Fruit fly (Drosophila melanogaster) whole organism, embryonic: ENCODE measurements around the gene wrd.

Experiments used
- Abd-B ChIP-seq: fragments of 200-800 bp; sonication (Bioruptor generic); optimal IDR thresholded peaks from 2 replicates; lab custom pipeline; 2018; ENCODE audit warnings: missing biosample characterization, mild to moderate bottlenecking, missing genetic modification characterization, moderate library complexity
- Adf1 ChIP-seq: fragments of 200-800 bp; sonication (Bioruptor generic); IDR thresholded peaks from 2 replicates; pipeline ENCODE4 v1.3.6; 2022; ENCODE audit warnings: missing biosample characterization, missing genetic modification characterization
- Asciz ChIP-seq: fragments of 200-800 bp; sonication (Bioruptor generic); optimal IDR thresholded peaks from 2 replicates; lab custom pipeline; 2017; ENCODE audit warnings: missing biosample characterization, mild to moderate bottlenecking, missing genetic modification characterization, missing genetic modification reagents
- C15 ChIP-seq: fragments of 200-800 bp; sonication (Bioruptor generic); IDR thresholded peaks from 3 replicates; pipeline ENCODE4 v1.3.6; 2022; ENCODE audit warnings: missing biosample characterization, missing genetic modification characterization
- CG10565 ChIP-seq: fragments of 200-800 bp; sonication (Bioruptor generic); optimal IDR thresholded peaks from 3 replicates; lab custom pipeline; 2016; ENCODE audit warnings: missing biosample characterization, mild to moderate bottlenecking, missing genetic modification characterization
- CG12071 ChIP-seq: fragments of 200-800 bp; sonication (Bioruptor generic); optimal IDR thresholded peaks from 3 replicates; lab custom pipeline; 2018; ENCODE audit warnings: missing biosample characterization, mild to moderate bottlenecking, missing genetic modification characterization
- CG15601 ChIP-seq: fragments of 200-800 bp; sonication (Bioruptor generic); optimal IDR thresholded peaks from 3 replicates; lab custom pipeline; 2019; ENCODE audit warnings: missing biosample characterization, mild to moderate bottlenecking, missing genetic modification characterization, moderate library complexity
- CG16815 ChIP-seq: fragments of 200-800 bp; sonication (Bioruptor generic); optimal IDR thresholded peaks from 3 replicates; lab custom pipeline; 2017; ENCODE audit warnings: missing biosample characterization, mild to moderate bottlenecking, missing genetic modification characterization
- CG1832 ChIP-seq: fragments of 200-800 bp; sonication (Bioruptor generic); optimal IDR thresholded peaks from 2 replicates; lab custom pipeline; 2017; ENCODE audit warnings: missing biosample characterization, mild to moderate bottlenecking, missing genetic modification characterization, inconsistent platforms
- CG3065 ChIP-seq: fragments of 200-800 bp; sonication (Bioruptor generic); optimal IDR thresholded peaks from 2 replicates; lab custom pipeline; 2016; ENCODE audit warnings: missing biosample characterization, missing genetic modification characterization
- CG33213 ChIP-seq: fragments of 200-800 bp; sonication (Bioruptor generic); optimal IDR thresholded peaks from 3 replicates; lab custom pipeline; 2016; ENCODE audit warnings: missing biosample characterization, missing genetic modification characterization
- CG3847 ChIP-seq: fragments of 200-800 bp; sonication (Bioruptor generic); IDR thresholded peaks from 2 replicates; pipeline ENCODE4 v1.3.6; 2022; ENCODE audit warnings: missing biosample characterization, missing genetic modification characterization
- CG4282 ChIP-seq: fragments of 200-800 bp; sonication (Bioruptor generic); optimal IDR thresholded peaks from 2 replicates; lab custom pipeline; 2016; ENCODE audit warnings: missing biosample characterization, missing genetic modification characterization
- CG7928 ChIP-seq: fragments of 200-800 bp; sonication (Bioruptor generic); optimal IDR thresholded peaks from 2 replicates; lab custom pipeline; 2017; ENCODE audit warnings: missing biosample characterization, mild to moderate bottlenecking, missing genetic modification characterization
- CG8478 ChIP-seq: fragments of >200 bp; optimal IDR thresholded peaks from 2 replicates; lab custom pipeline; 2018
- CG8765 ChIP-seq: fragments of 200-800 bp; sonication (Bioruptor generic); IDR thresholded peaks from 2 replicates; pipeline ENCODE4 v1.3.6; 2022; ENCODE audit warnings: missing biosample characterization, missing genetic modification characterization
- CG9215 ChIP-seq: fragments of 200-800 bp; sonication (Bioruptor generic); IDR thresholded peaks from 2 replicates; pipeline ENCODE4 v1.3.6; 2022; ENCODE audit warnings: missing biosample characterization, missing genetic modification characterization
- CG9609 ChIP-seq: fragments of 200-800 bp; sonication (Bioruptor generic); optimal IDR thresholded peaks from 3 replicates; lab custom pipeline; 2016; ENCODE audit warnings: missing biosample characterization, missing genetic modification characterization
- Deaf1 ChIP-seq: fragments of 200-800 bp; optimal IDR thresholded peaks from 3 replicates; lab custom pipeline; 2019; ENCODE audit warnings: missing biosample characterization, mild to moderate bottlenecking, missing genetic modification characterization, moderate library complexity
- Doc2 ChIP-seq: fragments of 200-800 bp; sonication (Bioruptor generic); IDR thresholded peaks from 2 replicates; pipeline ENCODE4 v1.3.6; 2022; ENCODE audit warnings: missing biosample characterization, missing genetic modification characterization
- Eip74EF ChIP-seq, 2 experiments: fragments of 200-800 bp in 1 of 2; fragments of >200 bp in 1 of 2; sonication (Bioruptor generic) in 1 of 2; optimal IDR thresholded peaks; 2 replicates each; lab custom pipeline; 2017 to 2019; ENCODE audit warnings: missing biosample characterization in 2 of 2, missing genetic modification characterization in 2 of 2, mild to moderate bottlenecking in 1 of 2, moderate library complexity in 1 of 2
- Gug ChIP-seq: fragments of 200-800 bp; sonication (Bioruptor generic); IDR thresholded peaks from 4 replicates; pipeline ENCODE4 v1.3.6; 2022; ENCODE audit warnings: missing biosample characterization, missing genetic modification characterization
- HHEX ChIP-seq: fragments of 200-800 bp; sonication (Bioruptor generic); optimal IDR thresholded peaks from 3 replicates; lab custom pipeline; 2017; ENCODE audit warnings: missing biosample characterization, mild to moderate bottlenecking, missing genetic modification characterization, missing genetic modification reagents
- HmgD ChIP-seq: fragments of 200-800 bp; sonication (Bioruptor generic); optimal IDR thresholded peaks from 3 replicates; lab custom pipeline; 2016; ENCODE audit warnings: missing biosample characterization, missing genetic modification characterization
- Hmx ChIP-seq: fragments of 200-800 bp; sonication (Bioruptor generic); optimal IDR thresholded peaks from 2 replicates; lab custom pipeline; 2016; ENCODE audit warnings: missing biosample characterization, missing genetic modification characterization
- Hsf ChIP-seq: fragments of 200-800 bp; sonication (Bioruptor generic); optimal IDR thresholded peaks from 3 replicates; lab custom pipeline; 2016; ENCODE audit warnings: missing biosample characterization, missing genetic modification characterization
- Lim3 ChIP-seq: fragments of 200-800 bp; sonication (Bioruptor generic); IDR thresholded peaks from 2 replicates; pipeline ENCODE4 v1.3.6; 2022; ENCODE audit warnings: missing biosample characterization, missing genetic modification characterization
- MESR4 ChIP-seq: fragments of 200-800 bp; sonication (Bioruptor generic); optimal IDR thresholded peaks from 2 replicates; lab custom pipeline; 2018; ENCODE audit warnings: missing biosample characterization, mild to moderate bottlenecking, missing genetic modification characterization, moderate library complexity
- MTF-1 ChIP-seq: fragments of 200-800 bp; sonication (Bioruptor generic); optimal IDR thresholded peaks from 2 replicates; lab custom pipeline; 2018; ENCODE audit warnings: missing biosample characterization, mild to moderate bottlenecking, missing genetic modification characterization, borderline replicate concordance
- NC2α ChIP-seq: fragments of 200-800 bp; sonication (Bioruptor generic); optimal IDR thresholded peaks from 2 replicates; lab custom pipeline; 2016; ENCODE audit warnings: missing biosample characterization, missing genetic modification characterization
- NFAT ChIP-seq: fragments of 200-800 bp; sonication (Bioruptor generic); IDR thresholded peaks from 2 replicates; pipeline ENCODE4 v1.3.6; 2022; ENCODE audit warnings: missing biosample characterization, missing genetic modification characterization
- NfI ChIP-seq: fragments of 200-800 bp; sonication (Bioruptor generic); optimal IDR thresholded peaks from 3 replicates; lab custom pipeline; 2018; ENCODE audit warnings: missing biosample characterization, mild to moderate bottlenecking, missing genetic modification characterization, moderate library complexity
- Pdp1 ChIP-seq, 2 experiments: fragments of 200-800 bp; sonication (Bioruptor generic); optimal IDR thresholded peaks; 3 replicates each; lab custom pipeline; 2016; ENCODE audit warnings: missing biosample characterization in 2 of 2, missing genetic modification characterization in 2 of 2, mild to moderate bottlenecking in 1 of 2, moderate library complexity in 1 of 2
- Sox102F ChIP-seq: fragments of 200-800 bp; sonication (Bioruptor generic); optimal IDR thresholded peaks from 2 replicates; lab custom pipeline; 2018; ENCODE audit warnings: missing biosample characterization, mild to moderate bottlenecking, missing genetic modification characterization, moderate library complexity
- amos ChIP-seq: fragments of 200-800 bp; sonication (Bioruptor generic); IDR thresholded peaks from 2 replicates; pipeline ENCODE4 v1.3.6; 2022; ENCODE audit warnings: missing biosample characterization, missing genetic modification characterization; ENCODE audit not compliant: partially characterized antibody
- ato ChIP-seq: fragments of 200-800 bp; sonication (Bioruptor generic); IDR thresholded peaks from 2 replicates; pipeline ENCODE4 v1.3.6; 2022; ENCODE audit warnings: missing biosample characterization, missing genetic modification characterization; ENCODE audit not compliant: partially characterized antibody
- corto ChIP-seq: fragments of 200-800 bp; sonication (Bioruptor generic); optimal IDR thresholded peaks from 2 replicates; lab custom pipeline; 2016; ENCODE audit warnings: missing biosample characterization, mild to moderate bottlenecking, missing genetic modification characterization, moderate library complexity
- dmrt11E ChIP-seq: fragments of 200-800 bp; sonication (Bioruptor generic); optimal IDR thresholded peaks from 3 replicates; lab custom pipeline; 2018; ENCODE audit warnings: missing biosample characterization, mild to moderate bottlenecking, missing genetic modification characterization, moderate library complexity
- fd102C ChIP-seq: fragments of 200-800 bp; sonication (Bioruptor generic); optimal IDR thresholded peaks from 2 replicates; lab custom pipeline; 2018; ENCODE audit warnings: missing biosample characterization, mild to moderate bottlenecking, missing genetic modification characterization, moderate library complexity
- h ChIP-seq: fragments of >200 bp; optimal IDR thresholded peaks from 2 replicates; lab custom pipeline; 2017
- ham ChIP-seq: fragments of 200-800 bp; sonication (Bioruptor generic); IDR thresholded peaks from 2 replicates; pipeline ENCODE4 v1.3.6; 2022; ENCODE audit warnings: missing biosample characterization, missing genetic modification characterization
- her ChIP-seq: fragments of 200-800 bp; sonication (Bioruptor generic); optimal IDR thresholded peaks from 2 replicates; lab custom pipeline; 2016; ENCODE audit warnings: missing biosample characterization, missing genetic modification characterization
- kay ChIP-seq: fragments of 200-800 bp; sonication (Bioruptor generic); optimal IDR thresholded peaks from 2 replicates; lab custom pipeline; 2016; ENCODE audit warnings: missing biosample characterization, missing genetic modification characterization
- lov ChIP-seq, 2 experiments: fragments of 200-800 bp in 1 of 2; fragments of >200 bp in 1 of 2; sonication (Bioruptor generic) in 1 of 2; IDR thresholded peaks in 1 of 2; optimal IDR thresholded peaks in 1 of 2; 2 replicates in 1 of 2; 3 replicates in 1 of 2; pipeline versions ENCODE4 v1.3.6 to Lab custom; 2017 to 2022; ENCODE audit warnings: missing biosample characterization in 1 of 2, missing genetic modification characterization in 1 of 2
- nmo ChIP-seq: fragments of 200-800 bp; sonication (Bioruptor generic); optimal IDR thresholded peaks from 2 replicates; lab custom pipeline; 2018; ENCODE audit warnings: missing biosample characterization, mild to moderate bottlenecking, missing genetic modification characterization, moderate library complexity
- pan ChIP-seq, 4 experiments: fragments of >200 bp in 3 of 4; fragments of 200-800 bp in 1 of 4; sonication (Bioruptor generic) in 1 of 4; optimal IDR thresholded peaks in 3 of 4; IDR thresholded peaks in 1 of 4; 2 replicates each; pipeline versions ENCODE4 v1.3.6 to Lab custom; 2017 to 2022; ENCODE audit warnings: missing biosample characterization in 2 of 4, missing genetic modification characterization in 2 of 4, mixed read lengths in 1 of 4
- rib ChIP-seq: fragments of 200-800 bp; sonication (Bioruptor generic); IDR thresholded peaks from 2 replicates; pipeline ENCODE4 v1.3.6; 2022; ENCODE audit warnings: missing biosample characterization, missing genetic modification characterization
- ttk ChIP-seq: fragments of 200-800 bp; sonication (Bioruptor generic); IDR thresholded peaks from 2 replicates; pipeline ENCODE4 v2.1.2; 2022; ENCODE audit warnings: missing biosample characterization, missing genetic modification characterization

Gene wrd

dm6 chr3R:18164052-18164722, 3.4 kb upstream of the wrd start, which contains the start of the genes CG7218 and Cbp20 (continued):
- TF ChIP-seq Adf1 (GFP tag; lab: Robert Waterston, UW) = peak; percentile 95
- TF ChIP-seq Doc2 (GFP tag; lab: Robert Waterston, UW) = no peak
- TF ChIP-seq CG8765 (GFP tag; lab: Robert Waterston, UW) = peak; percentile 60
- TF ChIP-seq CG3065 (GFP tag; lab: Kevin White, UChicago) = peak; percentile 46
- no peak for TF ChIP-seq CG8478 (lab: Kevin White, UChicago)
- TF ChIP-seq Deaf1 = peak; percentile 47
- TF ChIP-seq Abd-B (GFP tag; lab: Kevin White, UChicago) = peak; percentile 79
- no peak for TF ChIP-seq her (GFP tag; lab: Kevin White, UChicago)
- peak; percentile 31 for TF ChIP-seq HmgD (GFP tag; lab: Kevin White, UChicago)
- no peak for TF ChIP-seq CG10565 (GFP tag; lab: Kevin White, UChicago)
- no peak for TF ChIP-seq corto (GFP tag; lab: Kevin White, UChicago)
- TF ChIP-seq CG3847 (GFP tag; lab: Robert Waterston, UW) = peak; percentile 82
- peak; percentile 95 for TF ChIP-seq NFAT (GFP tag; lab: Robert Waterston, UW)
- TF ChIP-seq CG9215 (GFP tag; lab: Robert Waterston, UW) = peak; percentile 79
- peak; percentile 44 for TF ChIP-seq kay (GFP tag; lab: Kevin White, UChicago)
- peak; percentile 59; the same call in 1 of the 2 replicates for TF ChIP-seq ttk (GFP tag; lab: Robert Waterston, UW)
- no peak for TF ChIP-seq ham (GFP tag; lab: Robert Waterston, UW)
- peak; percentile 73 for TF ChIP-seq nmo
- TF ChIP-seq ato (GFP tag; lab: Robert Waterston, UW) = peak; percentile 69
- no peak for TF ChIP-seq Lim3
- TF ChIP-seq Gug = peak; percentile 91
- peak; percentile 21 for TF ChIP-seq CG7928 (GFP tag; lab: Kevin White, UChicago)
- TF ChIP-seq NC2α (GFP tag; lab: Kevin White, UChicago) = no peak
- TF ChIP-seq Hsf (GFP tag; lab: Kevin White, UChicago) = peak; percentile 69
- TF ChIP-seq dmrt11E (tag; lab: Kevin White, UChicago) = peak; percentile 36
- peak; percentile 67 for TF ChIP-seq MESR4 (GFP tag; lab: Kevin White, UChicago)
- TF ChIP-seq fd102C (GFP tag; lab: Kevin White, UChicago) = no peak
- peak; percentile 50 for TF ChIP-seq CG9609
- TF ChIP-seq Sox102F = peak; percentile 56
- TF ChIP-seq amos (GFP tag; lab: Robert Waterston, UW) = peak; percentile 81
- TF ChIP-seq CG1832 (GFP tag; lab: Kevin White, UChicago) = no peak
- peak; percentile 42 for TF ChIP-seq CG4282
- TF ChIP-seq rib (GFP tag; lab: Robert Waterston, UW) = peak; percentile 62; the same call in 1 of the 2 replicates
- TF ChIP-seq HHEX = peak; percentile 12
- peak; percentile 64 for TF ChIP-seq CG15601 (tag; lab: Kevin White, UChicago)
- TF ChIP-seq h (lab: Kevin White, UChicago) = no peak
- TF ChIP-seq Pdp1 (GFP tag; optimal IDR thresholded peaks at IDR 0.05; lab: Kevin White, UChicago) = peak; percentile 58 to 71
- peak; percentile 10 for TF ChIP-seq CG16815 (GFP tag; lab: Kevin White, UChicago)
- TF ChIP-seq Hmx (GFP tag; lab: Kevin White, UChicago) = no peak
- peak; percentile 74 for TF ChIP-seq NfI (GFP tag; lab: Kevin White, UChicago)
- TF ChIP-seq C15 = 0 out of 3 replicates have a peak, but pooled peaks have one; percentile 5
- TF ChIP-seq pan (optimal IDR thresholded peaks at IDR 0.05; lab: Kevin White, UChicago) = no peak
- peak in 1 of 2 experiments; percentile 82 for TF ChIP-seq pan (GFP tag; optimal IDR thresholded peaks at IDR 0.05 in 1 of 2, IDR thresholded peaks at IDR 0.05 in 1 of 2)
- TF ChIP-seq CG12071 = no peak
- no peak for TF ChIP-seq Eip74EF (GFP tag; optimal IDR thresholded peaks at IDR 0.05; lab: Kevin White, UChicago)
- TF ChIP-seq MTF-1 = peak; percentile 14
- no peak for TF ChIP-seq lov (optimal IDR thresholded peaks at IDR 0.05; lab: Kevin White, UChicago)
- no peak for TF ChIP-seq lov (GFP tag; IDR thresholded peaks at IDR 0.05; lab: Robert Waterston, UW)
- no peak for TF ChIP-seq CG33213 (GFP tag; lab: Kevin White, UChicago)
- TF ChIP-seq Asciz = no peak
